Fruit fly (Drosophila melanogaster): ENCODE results near the gene wat.

Gene wat

dm6 chr3R:29004884-29005621 lies 15.2 kb downstream of the wat start:
- TF ChIP-seq gro (GFP tag; optimal IDR thresholded peaks at IDR 0.05) (peak; percentile 7), nau (GFP tag; optimal IDR thresholded peaks at IDR 0.05) (peak; percentile 5), ttk (GFP tag; IDR thresholded peaks at IDR 0.05) (peak; percentile 58), CG5953 (GFP tag; IDR thresholded peaks at IDR 0.05) (peak; percentile 49; the same call in 1 of the 2 replicates), CG6175 (GFP tag; IDR thresholded peaks at IDR 0.05) (no peak), CG17829 (tag; optimal IDR thresholded peaks at IDR 0.05) (no peak), hth (optimal IDR thresholded peaks at IDR 0.05) (no peak), Hey (tag; optimal IDR thresholded peaks at IDR 0.05) (no peak), CG11695 (GFP tag; IDR thresholded peaks at IDR 0.05) (peak; percentile 26; the same call in 1 of the 3 replicates), Meics (GFP tag; optimal IDR thresholded peaks at IDR 0.05) (peak; percentile 15), E2f2 (GFP tag; IDR thresholded peaks at IDR 0.05) (0 out of 2 replicates have a peak, but pooled peaks have one; percentile 33), CG8924 (tag; optimal IDR thresholded peaks at IDR 0.05) (peak; percentile 25), Awh (GFP tag; IDR thresholded peaks at IDR 0.05) (peak; percentile 49; the same call in 1 of the 2 replicates), Ets65A (GFP tag) (peak; percentile 89), Sox100B (GFP tag; optimal IDR thresholded peaks at IDR 0.05) (peak; percentile 11), CG12769 (tag; optimal IDR thresholded peaks at IDR 0.05) (peak; percentile 58), CG11504 (tag; optimal IDR thresholded peaks at IDR 0.05) (peak; percentile 74), nmo (GFP tag; optimal IDR thresholded peaks at IDR 0.05) (peak; percentile 54), chif (GFP tag; optimal IDR thresholded peaks at IDR 0.05) (peak in 1 of 2 experiments; percentile 13), CG17328 (GFP tag; IDR thresholded peaks at IDR 0.05) (peak; percentile 38; the same call in 1 of the 2 replicates), esg (GFP tag; conservative IDR thresholded peaks at IDR 0.05) (peak; percentile 47), D19B (GFP tag; optimal IDR thresholded peaks at IDR 0.05) (peak; percentile 68), abd-A (tag; optimal IDR thresholded peaks at IDR 0.05) (peak; percentile 93), vvl (GFP tag; IDR thresholded peaks at IDR 0.05) (peak; percentile 34; the same call in 1 of the 2 replicates), tap (tag; optimal IDR thresholded peaks at IDR 0.05) (peak; percentile 40), cwo (GFP tag; optimal IDR thresholded peaks at IDR 0.05) (peak; percentile 3), Drgx (GFP tag; IDR thresholded peaks at IDR 0.05) (peak; percentile 52), CG33557 (GFP tag; optimal IDR thresholded peaks at IDR 0.05) (no peak), CG9437 (GFP tag; optimal IDR thresholded peaks at IDR 0.05) (peak; percentile 21), grau (tag; optimal IDR thresholded peaks at IDR 0.05) (peak; percentile 47), prd (optimal IDR thresholded peaks at IDR 0.05) (no peak), prd (GFP tag; IDR thresholded peaks at IDR 0.05) (peak; percentile 71; the same call in 2 of the 3 replicates), CG10321 (GFP tag; IDR thresholded peaks at IDR 0.05) (no peak), lilli (GFP tag; optimal IDR thresholded peaks at IDR 0.05) (peak; percentile 38), gsb-n (tag; optimal IDR thresholded peaks at IDR 0.05) (no peak), CG15269 (tag; optimal IDR thresholded peaks at IDR 0.05) (peak; percentile 52), bsh (GFP tag; optimal IDR thresholded peaks at IDR 0.05) (peak in 1 of 2 experiments; percentile 33), fd96Cb (tag; optimal IDR thresholded peaks at IDR 0.05) (peak; percentile 56), jumu (GFP tag; optimal IDR thresholded peaks at IDR 0.05) (no peak), CG18599 (GFP tag; optimal IDR thresholded peaks at IDR 0.05) (peak; percentile 43), H15 (GFP tag; IDR thresholded peaks at IDR 0.05) (0 out of 3 replicates have a peak, but pooled peaks have one; percentile 26), Med (GFP tag) (peak; percentile 80), Hmr (GFP tag; optimal IDR thresholded peaks at IDR 0.05) (peak; percentile 31), tgo (GFP tag; IDR thresholded peaks at IDR 0.05) (no peak), gsb (GFP tag; IDR thresholded peaks at IDR 0.05) (no peak), CG15696 (tag; optimal IDR thresholded peaks at IDR 0.05) (no peak), CG31441 (GFP tag; IDR thresholded peaks at IDR 0.05) (peak; percentile 50; the same call in 1 of the 2 replicates), Ada2b (GFP tag; IDR thresholded peaks at IDR 0.05) (peak; percentile 34; the same call in 1 of the 2 replicates), Doc2 (GFP tag; IDR thresholded peaks at IDR 0.05) (no peak)

All from whole organism, embryonic.